Fruit fly (Drosophila melanogaster) whole organism, embryonic: ENCODE measurements around the gene CG42399.

Experiments
- Bteb2 ChIP-seq: fragments of 200-800 bp; sonication (Bioruptor generic); optimal IDR thresholded peaks from 2 replicates; lab custom pipeline; 2016; ENCODE audit warnings: missing biosample characterization, missing genetic modification characterization
- CG10321 ChIP-seq: fragments of 200-800 bp; sonication (Bioruptor generic); IDR thresholded peaks from 2 replicates; pipeline ENCODE4 v1.3.6; 2022; ENCODE audit warnings: missing biosample characterization, missing genetic modification characterization
- CG10543 ChIP-seq: fragments of 200-800 bp; sonication (Bioruptor generic); optimal IDR thresholded peaks from 3 replicates; lab custom pipeline; 2017; ENCODE audit warnings: missing biosample characterization, mild to moderate bottlenecking, missing genetic modification characterization, moderate library complexity
- CG11247 ChIP-seq: fragments of 200-800 bp; sonication (Bioruptor generic); IDR thresholded peaks from 2 replicates; pipeline ENCODE4 v1.3.6; 2022; ENCODE audit warnings: missing biosample characterization, missing genetic modification characterization
- CG11504 ChIP-seq: fragments of 200-800 bp; sonication (Bioruptor generic); optimal IDR thresholded peaks from 3 replicates; lab custom pipeline; 2019; ENCODE audit warnings: missing biosample characterization, mild to moderate bottlenecking, missing genetic modification characterization, moderate library complexity
- CG12104 ChIP-seq: fragments of 200-800 bp; sonication (Bioruptor generic); optimal IDR thresholded peaks from 3 replicates; lab custom pipeline; 2016; ENCODE audit warnings: missing biosample characterization, missing genetic modification characterization
- CG12155 ChIP-seq: fragments of 200-800 bp; sonication (Bioruptor generic); optimal IDR thresholded peaks from 3 replicates; lab custom pipeline; 2016; ENCODE audit warnings: missing biosample characterization, missing genetic modification characterization
- CG13894 ChIP-seq: fragments of 200-800 bp; sonication (Bioruptor generic); optimal IDR thresholded peaks from 3 replicates; lab custom pipeline; 2018; ENCODE audit warnings: missing biosample characterization, mild to moderate bottlenecking, missing genetic modification characterization, moderate library complexity
- CG14050 ChIP-seq: fragments of 200-800 bp; sonication (Bioruptor generic); IDR thresholded peaks from 3 replicates; pipeline ENCODE4 v1.3.6; 2022; ENCODE audit warnings: missing biosample characterization, missing genetic modification characterization
- CG15514 ChIP-seq: fragments of 200-800 bp; sonication (Bioruptor generic); optimal IDR thresholded peaks from 3 replicates; lab custom pipeline; 2017; ENCODE audit warnings: missing biosample characterization, missing genetic modification characterization, mild to moderate bottlenecking, moderate library complexity, missing genetic modification reagents
- CG16863 ChIP-seq: fragments of 200-800 bp; sonication (Bioruptor generic); optimal IDR thresholded peaks from 3 replicates; lab custom pipeline; 2016; ENCODE audit warnings: missing biosample characterization, missing genetic modification characterization
- CG34224 ChIP-seq: fragments of 200-800 bp; sonication (Bioruptor generic); IDR thresholded peaks from 3 replicates; pipeline ENCODE4 v1.3.6; 2022; ENCODE audit warnings: missing biosample characterization, missing genetic modification characterization; ENCODE audit not compliant: partially characterized antibody
- CG34376 ChIP-seq: fragments of 200-800 bp; sonication (Bioruptor generic); optimal IDR thresholded peaks from 2 replicates; lab custom pipeline; 2018; ENCODE audit warnings: missing biosample characterization, mild to moderate bottlenecking, missing genetic modification characterization
- CG6654 ChIP-seq: fragments of 200-800 bp; sonication (Bioruptor generic); optimal IDR thresholded peaks from 2 replicates; lab custom pipeline; 2017; ENCODE audit warnings: missing biosample characterization, mild to moderate bottlenecking, missing genetic modification characterization
- CG7839 ChIP-seq: fragments of 200-800 bp; sonication (Bioruptor generic); optimal IDR thresholded peaks from 3 replicates; lab custom pipeline; 2018; ENCODE audit warnings: missing biosample characterization, mild to moderate bottlenecking, missing genetic modification characterization, moderate library complexity
- CG7963 ChIP-seq: fragments of 200-800 bp; sonication (Bioruptor generic); IDR thresholded peaks from 3 replicates; pipeline ENCODE4 v1.3.6; 2022; ENCODE audit warnings: missing biosample characterization, missing genetic modification characterization; ENCODE audit not compliant: partially characterized antibody
- CG8388 ChIP-seq: fragments of 200-800 bp; sonication (Bioruptor generic); optimal IDR thresholded peaks from 2 replicates; lab custom pipeline; 2019; ENCODE audit warnings: missing biosample characterization, mild to moderate bottlenecking, missing genetic modification characterization, moderate library complexity
- CG9437 ChIP-seq: fragments of 200-800 bp; sonication (Bioruptor generic); optimal IDR thresholded peaks from 2 replicates; lab custom pipeline; 2018; ENCODE audit warnings: missing biosample characterization, mild to moderate bottlenecking, missing genetic modification characterization
- Dad ChIP-seq: fragments of 200-800 bp; sonication (Bioruptor generic); optimal IDR thresholded peaks from 3 replicates; lab custom pipeline; 2016; ENCODE audit warnings: missing biosample characterization, missing genetic modification characterization
- Fer3 ChIP-seq: fragments of 200-800 bp; sonication (Bioruptor generic); optimal IDR thresholded peaks from 2 replicates; lab custom pipeline; 2018; ENCODE audit warnings: missing biosample characterization, mild to moderate bottlenecking, missing genetic modification characterization, moderate library complexity
- GATAe ChIP-seq: fragments of 200-800 bp; sonication (Bioruptor generic); conservative IDR thresholded peaks from 2 replicates; pipeline ENCODE4 v1.3.6; 2022; ENCODE audit warnings: missing biosample characterization, missing genetic modification characterization
- Gug ChIP-seq: fragments of 200-800 bp; sonication (Bioruptor generic); IDR thresholded peaks from 4 replicates; pipeline ENCODE4 v1.3.6; 2022; ENCODE audit warnings: missing biosample characterization, missing genetic modification characterization
- H2.0 ChIP-seq: fragments of 200-800 bp; sonication (Bioruptor generic); IDR thresholded peaks from 2 replicates; pipeline ENCODE4 v1.3.6; 2022; ENCODE audit warnings: missing biosample characterization, missing genetic modification characterization
- Hmx ChIP-seq: fragments of 200-800 bp; sonication (Bioruptor generic); optimal IDR thresholded peaks from 2 replicates; lab custom pipeline; 2016; ENCODE audit warnings: missing biosample characterization, missing genetic modification characterization
- Hr78 ChIP-seq, 2 experiments: fragments of 200-800 bp in 1 of 2; fragments of >200 bp in 1 of 2; sonication (Bioruptor generic) in 1 of 2; optimal IDR thresholded peaks; 2 replicates each; lab custom pipeline; 2017 to 2019; ENCODE audit warnings: missing biosample characterization in 2 of 2, missing genetic modification characterization in 2 of 2, mild to moderate bottlenecking in 1 of 2, moderate library complexity in 1 of 2
- Mrtf ChIP-seq: fragments of 200-800 bp; sonication (Bioruptor generic); IDR thresholded peaks from 3 replicates; pipeline ENCODE4 v1.3.6; 2022; ENCODE audit warnings: missing biosample characterization, missing genetic modification characterization
- Neu2 ChIP-seq: fragments of 200-800 bp; sonication (Bioruptor generic); optimal IDR thresholded peaks from 3 replicates; lab custom pipeline; 2016; ENCODE audit warnings: missing biosample characterization, missing genetic modification characterization, borderline replicate concordance
- NfI ChIP-seq: fragments of 200-800 bp; sonication (Bioruptor generic); optimal IDR thresholded peaks from 3 replicates; lab custom pipeline; 2018; ENCODE audit warnings: missing biosample characterization, mild to moderate bottlenecking, missing genetic modification characterization, moderate library complexity
- Spps ChIP-seq: fragments of 200-800 bp; sonication (Bioruptor generic); optimal IDR thresholded peaks from 2 replicates; lab custom pipeline; 2018; ENCODE audit warnings: missing biosample characterization, mild to moderate bottlenecking, missing genetic modification characterization
- YL-1 ChIP-seq: fragments of 200-800 bp; sonication (Bioruptor generic); optimal IDR thresholded peaks from 3 replicates; lab custom pipeline; 2017; ENCODE audit warnings: missing biosample characterization, mild to moderate bottlenecking, missing genetic modification characterization
- aop ChIP-seq: fragments of 200-800 bp; sonication (Bioruptor generic); IDR thresholded peaks from 2 replicates; pipeline ENCODE4 v1.3.6; 2022; ENCODE audit warnings: missing biosample characterization, missing genetic modification characterization
- bbx ChIP-seq: fragments of 200-800 bp; sonication (Bioruptor generic); IDR thresholded peaks from 2 replicates; pipeline ENCODE4 v1.3.6; 2022; ENCODE audit warnings: missing biosample characterization, missing genetic modification characterization; ENCODE audit not compliant: partially characterized antibody
- bigmax ChIP-seq: fragments of 200-800 bp; sonication (Bioruptor generic); optimal IDR thresholded peaks from 2 replicates; lab custom pipeline; 2018; ENCODE audit warnings: missing biosample characterization, mild to moderate bottlenecking, missing genetic modification characterization
- corto ChIP-seq: fragments of 200-800 bp; sonication (Bioruptor generic); optimal IDR thresholded peaks from 2 replicates; lab custom pipeline; 2016; ENCODE audit warnings: missing biosample characterization, mild to moderate bottlenecking, missing genetic modification characterization, moderate library complexity
- cwo ChIP-seq: fragments of 200-800 bp; sonication (Bioruptor generic); optimal IDR thresholded peaks from 3 replicates; lab custom pipeline; 2017; ENCODE audit warnings: missing biosample characterization, missing genetic modification characterization, mild to moderate bottlenecking, moderate library complexity, missing genetic modification reagents
- grn ChIP-seq: fragments of 200-800 bp; sonication (Bioruptor generic); optimal IDR thresholded peaks from 3 replicates; lab custom pipeline; 2017; ENCODE audit warnings: missing biosample characterization, missing genetic modification characterization
- kay ChIP-seq: fragments of 200-800 bp; sonication (Bioruptor generic); optimal IDR thresholded peaks from 2 replicates; lab custom pipeline; 2016; ENCODE audit warnings: missing biosample characterization, missing genetic modification characterization
- lbe ChIP-seq: fragments of 200-800 bp; sonication (Bioruptor generic); optimal IDR thresholded peaks from 2 replicates; lab custom pipeline; 2016; ENCODE audit warnings: missing biosample characterization, mild to moderate bottlenecking, missing genetic modification characterization
- nerfin-1 ChIP-seq: fragments of 200-800 bp; sonication (Bioruptor generic); optimal IDR thresholded peaks from 3 replicates; lab custom pipeline; 2019; ENCODE audit warnings: missing biosample characterization, mild to moderate bottlenecking, missing genetic modification characterization, moderate library complexity
- repo ChIP-seq: fragments of 200-800 bp; sonication (Bioruptor generic); optimal IDR thresholded peaks from 2 replicates; lab custom pipeline; 2016; ENCODE audit warnings: missing biosample characterization, missing genetic modification characterization
- sima ChIP-seq: fragments of 200-800 bp; sonication (Bioruptor generic); optimal IDR thresholded peaks from 2 replicates; lab custom pipeline; 2016; ENCODE audit warnings: missing biosample characterization, missing genetic modification characterization
- so ChIP-seq: fragments of 200-800 bp; sonication (Bioruptor generic); IDR thresholded peaks from 3 replicates; pipeline ENCODE4 v1.3.6; 2022; ENCODE audit warnings: missing biosample characterization, missing genetic modification characterization
- stwl ChIP-seq: fragments of 200-800 bp; sonication (Bioruptor generic); optimal IDR thresholded peaks from 3 replicates; lab custom pipeline; 2018; ENCODE audit warnings: missing biosample characterization, mild to moderate bottlenecking, missing genetic modification characterization, moderate library complexity
- tna ChIP-seq: fragments of 200-800 bp; sonication (Bioruptor generic); IDR thresholded peaks from 2 replicates; pipeline ENCODE4 v1.3.6; 2022; ENCODE audit warnings: missing biosample characterization, missing genetic modification characterization; ENCODE audit not compliant: partially characterized antibody
- ttk ChIP-seq: fragments of 200-800 bp; sonication (Bioruptor generic); IDR thresholded peaks from 2 replicates; pipeline ENCODE4 v2.1.2; 2022; ENCODE audit warnings: missing biosample characterization, missing genetic modification characterization
- tup ChIP-seq: fragments of 200-800 bp; sonication (Bioruptor generic); optimal IDR thresholded peaks from 2 replicates; lab custom pipeline; 2016; ENCODE audit warnings: missing biosample characterization, mild to moderate bottlenecking, missing genetic modification characterization, moderate library complexity
- usp ChIP-seq: fragments of >200 bp; optimal IDR thresholded peaks from 2 replicates; lab custom pipeline; 2017; ENCODE audit warnings: missing biosample characterization, missing genetic modification characterization
- zf30C ChIP-seq: fragments of 200-800 bp; sonication (Bioruptor generic); optimal IDR thresholded peaks from 3 replicates; lab custom pipeline; 2018; ENCODE audit warnings: missing biosample characterization, mild to moderate bottlenecking, missing genetic modification characterization
- zfh2 ChIP-seq: fragments of 200-800 bp; sonication (Bioruptor generic); optimal IDR thresholded peaks from 2 replicates; lab custom pipeline; 2016; ENCODE audit warnings: missing biosample characterization, missing genetic modification characterization

The CG42399 gene

dm6 chr2L:182360-183144 lies 29.5 kb upstream of the CG42399 start (continued):
- TF ChIP-seq CG12104 (GFP tag; lab: Kevin White, UChicago) = no peak
- no peak for TF ChIP-seq CG12155 (GFP tag; lab: Kevin White, UChicago)
- TF ChIP-seq Hr78 (GFP tag; optimal IDR thresholded peaks at IDR 0.05; lab: Kevin White, UChicago) = no peak
- TF ChIP-seq CG11247 (GFP tag; lab: Robert Waterston, UW) = no peak
- no peak for TF ChIP-seq so (GFP tag; lab: Robert Waterston, UW)
- no peak for TF ChIP-seq CG10321
- TF ChIP-seq tna (GFP tag; lab: Robert Waterston, UW) = 0 out of 2 replicates have a peak, but pooled peaks have one; percentile 18
- peak; percentile 33 for TF ChIP-seq lbe
- no peak for TF ChIP-seq usp
- no peak for TF ChIP-seq CG13894 (tag; lab: Kevin White, UChicago)
- no peak for TF ChIP-seq H2.0 (GFP tag; lab: Robert Waterston, UW)
- peak; percentile 45 for TF ChIP-seq CG34376 (GFP tag; lab: Kevin White, UChicago)
- TF ChIP-seq zf30C (GFP tag; lab: Kevin White, UChicago) = no peak
- TF ChIP-seq GATAe (GFP tag; lab: Robert Waterston, UW) = no peak
- TF ChIP-seq Spps (tag; lab: Kevin White, UChicago) = no peak
- peak; percentile 54 for TF ChIP-seq corto (GFP tag; lab: Kevin White, UChicago)
- TF ChIP-seq CG8388 = no peak
- TF ChIP-seq CG16863 (GFP tag; lab: Kevin White, UChicago) = no peak
- no peak for TF ChIP-seq Hmx (GFP tag; lab: Kevin White, UChicago)
- no peak for TF ChIP-seq bigmax (GFP tag; lab: Kevin White, UChicago)
- no peak for TF ChIP-seq CG14050 (GFP tag; lab: Robert Waterston, UW)
- no peak for TF ChIP-seq Bteb2
- TF ChIP-seq zfh2 = no peak
- TF ChIP-seq bbx (GFP tag; lab: Robert Waterston, UW) = 0 out of 2 replicates have a peak, but pooled peaks have one; percentile 29
- TF ChIP-seq CG11504 (tag; lab: Kevin White, UChicago) = peak; percentile 55
- TF ChIP-seq CG9437 (GFP tag; lab: Kevin White, UChicago) = peak; percentile 100
- TF ChIP-seq sima (GFP tag; lab: Kevin White, UChicago) = no peak
- peak; percentile 0 for TF ChIP-seq Neu2 (GFP tag; lab: Kevin White, UChicago)
- no peak for TF ChIP-seq CG7963
- TF ChIP-seq NfI (GFP tag; lab: Kevin White, UChicago) = no peak
- TF ChIP-seq CG15514 = no peak
- TF ChIP-seq aop = no peak
- no peak for TF ChIP-seq Fer3
- peak; percentile 38 for TF ChIP-seq nerfin-1 (tag; lab: Kevin White, UChicago)
- TF ChIP-seq Gug (GFP tag; lab: Robert Waterston, UW) = no peak
- peak; percentile 51 for TF ChIP-seq stwl (tag; lab: Kevin White, UChicago)
- no peak for TF ChIP-seq grn
- no peak for TF ChIP-seq kay (GFP tag; lab: Kevin White, UChicago)
- TF ChIP-seq ttk (GFP tag; lab: Robert Waterston, UW) = no peak
- no peak for TF ChIP-seq cwo (GFP tag; lab: Kevin White, UChicago)
- TF ChIP-seq YL-1 = peak; percentile 25
- no peak for TF ChIP-seq Dad (GFP tag; lab: Kevin White, UChicago)
- TF ChIP-seq CG34224 (GFP tag; lab: Robert Waterston, UW) = peak; percentile 59
- TF ChIP-seq Mrtf = no peak
- TF ChIP-seq CG10543 (GFP tag; lab: Kevin White, UChicago) = no peak
- no peak for TF ChIP-seq repo (GFP tag; lab: Kevin White, UChicago)
- no peak for TF ChIP-seq tup (GFP tag; lab: Kevin White, UChicago)
- TF ChIP-seq CG6654 (GFP tag; lab: Kevin White, UChicago) = no peak
- TF ChIP-seq CG7839 (tag; lab: Kevin White, UChicago) = no peak
